Worm (Caenorhabditis elegans) whole organism, L3 larva: Measurements from ENCODE around the gene K05D4.9.

Experiments used
- R02D3.7 ChIP-seq: fragments of 150-350 bp; optimal IDR thresholded peaks from 2 replicates; lab custom pipeline; 2014; ENCODE audit warnings: missing biosample characterization, missing genetic modification characterization
- ama-1 ChIP-seq: fragments of 150-350 bp; optimal IDR thresholded peaks from 2 replicates; lab custom pipeline; 2018
- elt-2 ChIP-seq: sonication (generic microtip); optimal IDR thresholded peaks from 2 replicates; lab custom pipeline; 2016; ENCODE audit warnings: missing genetic modification reagents, mild to moderate bottlenecking, missing genetic modification characterization, missing compliant biosample characterization
- elt-3 ChIP-seq, 3 experiments: fragments of 150-350 bp in 1 of 3; sonication (generic microtip) in 2 of 3; optimal IDR thresholded peaks; 2 replicates in 2 of 3; 4 replicates in 1 of 3; lab custom pipeline; 2014 to 2017; ENCODE audit warnings: missing biosample characterization in 3 of 3, missing genetic modification characterization in 3 of 3
- nhr-23 ChIP-seq: fragments of 150-350 bp; optimal IDR thresholded peaks from 2 replicates; lab custom pipeline; 2014; ENCODE audit warnings: missing biosample characterization, missing genetic modification reagents, missing genetic modification characterization
- pqm-1 ChIP-seq: fragments of 150-350 bp; optimal IDR thresholded peaks from 2 replicates; lab custom pipeline; 2017; ENCODE audit warnings: missing biosample characterization, missing genetic modification characterization, inconsistent platforms
- tbx-2 ChIP-seq: sonication (generic microtip); optimal IDR thresholded peaks from 2 replicates; lab custom pipeline; 2016; ENCODE audit warnings: mild to moderate bottlenecking, missing genetic modification characterization, missing compliant biosample characterization
- unc-62 ChIP-seq: fragments of 150-350 bp; sonication (generic microtip); optimal IDR thresholded peaks from 4 replicates; lab custom pipeline; 2014; ENCODE audit warnings: missing biosample characterization, missing genetic modification reagents, missing genetic modification characterization

DNA sequence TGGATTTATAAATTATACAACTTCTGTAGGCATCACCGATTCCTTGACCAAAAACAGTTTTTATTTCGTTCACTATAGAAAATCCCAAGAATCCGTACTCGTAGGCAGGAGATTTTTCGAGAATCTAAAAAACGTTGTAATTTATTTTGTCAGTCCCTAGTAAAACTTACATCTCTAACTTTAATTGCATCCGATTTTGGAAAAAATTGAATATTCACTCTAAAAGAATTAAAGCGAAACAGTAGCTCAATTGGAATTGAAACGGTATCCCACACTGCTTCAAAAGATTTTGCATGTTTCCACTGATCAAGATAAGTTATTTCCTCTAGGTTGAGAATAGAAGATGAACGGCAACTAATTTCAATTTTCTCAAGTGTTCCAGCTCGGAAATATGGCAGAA lies 40.4 kb downstream of the K05D4.9 start, which contains the start of gene fbxa-142:
- no peak for TF ChIP-seq pqm-1 (tag; lab: Kevin White, UChicago)
- no peak for TF ChIP-seq R02D3.7 (tag; lab: Kevin White, UChicago)
- TF ChIP-seq tbx-2 = no peak
- TF ChIP-seq elt-3 (tag; optimal IDR thresholded peaks at IDR 0.05; lab: Kevin White, UChicago) = no peak
- TF ChIP-seq unc-62 = no peak
- no peak for TF ChIP-seq ama-1 (lab: Kevin White, UChicago)
- no peak for TF ChIP-seq elt-2 (tag; lab: Kevin White, UChicago)
- TF ChIP-seq nhr-23 (tag; lab: Kevin White, UChicago) = no peak
